Fruit fly (Drosophila melanogaster) whole organism, prepupa: ENCODE results near the gene CG4497.
A peak's percentile ranks its signal among the peaks of the same experiment; 100 is the strongest.

Source experiments
- Blimp-1 ChIP-seq: fragments of 200-800 bp; sonication (Bioruptor generic); optimal IDR thresholded peaks from 3 replicates; lab custom pipeline; 2017; ENCODE audit warnings: missing biosample characterization, missing genetic modification characterization, mild to moderate bottlenecking, moderate library complexity, missing genetic modification reagents
- CG10631 ChIP-seq: fragments of 200-800 bp; sonication (Bioruptor generic); optimal IDR thresholded peaks from 2 replicates; lab custom pipeline; 2016; ENCODE audit warnings: missing biosample characterization, missing genetic modification characterization
- CG11902 ChIP-seq: fragments of 200-800 bp; sonication (Bioruptor generic); optimal IDR thresholded peaks from 3 replicates; lab custom pipeline; 2016; ENCODE audit warnings: missing biosample characterization, missing genetic modification characterization
- CG15336 ChIP-seq: fragments of 200-800 bp; sonication (Bioruptor generic); IDR thresholded peaks from 2 replicates; pipeline ENCODE4 v1.3.6; 2022; ENCODE audit warnings: missing biosample characterization, missing genetic modification characterization
- CG1621 ChIP-seq: fragments of 200-800 bp; sonication (Bioruptor generic); optimal IDR thresholded peaks from 3 replicates; lab custom pipeline; 2018; ENCODE audit warnings: missing biosample characterization, mild to moderate bottlenecking, missing genetic modification characterization
- CG16779 ChIP-seq: fragments of 200-800 bp; sonication (Bioruptor generic); optimal IDR thresholded peaks from 3 replicates; lab custom pipeline; 2017; ENCODE audit warnings: missing biosample characterization, mild to moderate bottlenecking, missing genetic modification characterization
- CG31627 ChIP-seq: fragments of 200-800 bp; sonication (Bioruptor generic); optimal IDR thresholded peaks from 3 replicates; lab custom pipeline; 2016; ENCODE audit warnings: missing biosample characterization, missing genetic modification characterization
- CG32006 ChIP-seq: fragments of 200-800 bp; sonication (Bioruptor generic); optimal IDR thresholded peaks from 3 replicates; lab custom pipeline; 2017; ENCODE audit warnings: missing biosample characterization, mild to moderate bottlenecking, missing genetic modification characterization
- CG34406 ChIP-seq: fragments of 200-800 bp; sonication (Bioruptor generic); optimal IDR thresholded peaks from 3 replicates; lab custom pipeline; 2016; ENCODE audit warnings: missing biosample characterization, missing genetic modification characterization
- CG3919 ChIP-seq: fragments of 200-800 bp; sonication (Bioruptor generic); optimal IDR thresholded peaks from 3 replicates; lab custom pipeline; 2016; ENCODE audit warnings: missing biosample characterization, missing genetic modification characterization
- CG4318 ChIP-seq: fragments of 200-800 bp; sonication (Bioruptor generic); optimal IDR thresholded peaks from 3 replicates; lab custom pipeline; 2017; ENCODE audit warnings: missing biosample characterization, mild to moderate bottlenecking, missing genetic modification characterization
- CG6163 ChIP-seq: fragments of 200-800 bp; sonication (Bioruptor generic); IDR thresholded peaks from 3 replicates; pipeline ENCODE4 v1.3.6; 2022; ENCODE audit warnings: missing biosample characterization, missing genetic modification characterization
- CG6792 ChIP-seq: fragments of 200-800 bp; sonication (Bioruptor generic); optimal IDR thresholded peaks from 3 replicates; lab custom pipeline; 2016; ENCODE audit warnings: missing biosample characterization, missing genetic modification characterization
- CG6808 ChIP-seq: fragments of 200-800 bp; sonication (Bioruptor generic); optimal IDR thresholded peaks from 3 replicates; lab custom pipeline; 2017; ENCODE audit warnings: missing biosample characterization, missing genetic modification characterization, mild to moderate bottlenecking, moderate library complexity, missing genetic modification reagents
- CG6854 ChIP-seq: fragments of 200-800 bp; sonication (Bioruptor generic); optimal IDR thresholded peaks from 2 replicates; lab custom pipeline; 2017; ENCODE audit warnings: missing biosample characterization, mild to moderate bottlenecking, missing genetic modification characterization
- CG7368 ChIP-seq: fragments of 200-800 bp; sonication (Bioruptor generic); optimal IDR thresholded peaks from 3 replicates; lab custom pipeline; 2016; ENCODE audit warnings: missing biosample characterization, missing genetic modification characterization
- CG8632 ChIP-seq: fragments of 200-800 bp; sonication (Bioruptor generic); optimal IDR thresholded peaks from 3 replicates; lab custom pipeline; 2016; ENCODE audit warnings: missing biosample characterization, missing genetic modification characterization
- CG9139 ChIP-seq: fragments of 200-800 bp; sonication (Bioruptor generic); optimal IDR thresholded peaks from 3 replicates; lab custom pipeline; 2017; ENCODE audit warnings: missing biosample characterization, mild to moderate bottlenecking, missing genetic modification characterization
- Eip75B ChIP-seq: fragments of 200-800 bp; sonication (Bioruptor generic); optimal IDR thresholded peaks from 3 replicates; lab custom pipeline; 2016; ENCODE audit warnings: missing biosample characterization, missing genetic modification characterization
- Eip78C ChIP-seq: fragments of 200-800 bp; sonication (Bioruptor generic); peaks from one replicate; lab custom pipeline; 2016; ENCODE audit warnings: missing biosample characterization, missing genetic modification characterization
- Ets96B ChIP-seq: fragments of 200-800 bp; optimal IDR thresholded peaks from 2 replicates; lab custom pipeline; 2019; ENCODE audit warnings: missing biosample characterization, mild to moderate bottlenecking, missing genetic modification characterization, moderate library complexity
- Hr38 ChIP-seq: sonication (Bioruptor generic); optimal IDR thresholded peaks from 2 replicates; lab custom pipeline; 2016; ENCODE audit warnings: missing biosample characterization, missing genetic modification characterization
- Hr39 ChIP-seq: fragments of 200-800 bp; sonication (Bioruptor generic); optimal IDR thresholded peaks from 2 replicates; lab custom pipeline; 2016; ENCODE audit warnings: missing biosample characterization, missing genetic modification characterization
- Hr4 ChIP-seq: fragments of 200-800 bp; sonication (Bioruptor generic); optimal IDR thresholded peaks from 3 replicates; lab custom pipeline; 2016; ENCODE audit warnings: missing biosample characterization, missing genetic modification characterization
- Lpt ChIP-seq: fragments of 200-800 bp; sonication (Bioruptor generic); optimal IDR thresholded peaks from 3 replicates; lab custom pipeline; 2016; ENCODE audit warnings: missing biosample characterization, missing genetic modification characterization
- OdsH ChIP-seq: fragments of 200-800 bp; sonication (Bioruptor generic); optimal IDR thresholded peaks from 3 replicates; lab custom pipeline; 2016; ENCODE audit warnings: missing biosample characterization, missing genetic modification characterization
- Smox ChIP-seq: fragments of 200-800 bp; sonication (Bioruptor generic); optimal IDR thresholded peaks from 3 replicates; lab custom pipeline; 2016; ENCODE audit warnings: missing biosample characterization, missing genetic modification characterization
- Sox102F ChIP-seq: fragments of 200-800 bp; sonication (Bioruptor generic); optimal IDR thresholded peaks from 2 replicates; lab custom pipeline; 2016; ENCODE audit warnings: missing biosample characterization, mild to moderate bottlenecking, missing genetic modification characterization
- Sox14 ChIP-seq: fragments of 200-800 bp; sonication (Bioruptor generic); optimal IDR thresholded peaks from 3 replicates; lab custom pipeline; 2016; ENCODE audit warnings: missing biosample characterization, missing genetic modification characterization
- Sox15 ChIP-seq: fragments of 200-800 bp; sonication (Bioruptor generic); optimal IDR thresholded peaks from 3 replicates; lab custom pipeline; 2016; ENCODE audit warnings: missing biosample characterization, missing genetic modification characterization
- acj6 ChIP-seq: fragments of 200-800 bp; sonication (Bioruptor generic); optimal IDR thresholded peaks from 3 replicates; lab custom pipeline; 2016; ENCODE audit warnings: missing biosample characterization, missing genetic modification characterization
- cyc ChIP-seq: fragments of 200-800 bp; sonication (Bioruptor generic); optimal IDR thresholded peaks from 3 replicates; lab custom pipeline; 2016; ENCODE audit warnings: missing biosample characterization, missing genetic modification characterization
- dac ChIP-seq: fragments of 200-800 bp; sonication (Bioruptor generic); optimal IDR thresholded peaks from 2 replicates; lab custom pipeline; 2017; ENCODE audit warnings: missing biosample characterization, mild to moderate bottlenecking, missing genetic modification characterization
- dsx ChIP-seq: fragments of 200-800 bp; optimal IDR thresholded peaks from 3 replicates; lab custom pipeline; 2019; ENCODE audit warnings: missing biosample characterization, mild to moderate bottlenecking, missing genetic modification characterization, moderate library complexity; ENCODE audit not compliant: poor library complexity, severe bottlenecking
- eg ChIP-seq: fragments of 200-800 bp; sonication (Bioruptor generic); IDR thresholded peaks from 3 replicates; pipeline ENCODE4 v1.3.6; 2022; ENCODE audit warnings: missing biosample characterization, missing genetic modification characterization
- esn ChIP-seq: fragments of 200-800 bp; sonication (Bioruptor generic); optimal IDR thresholded peaks from 2 replicates; lab custom pipeline; 2016; ENCODE audit warnings: missing biosample characterization, mild to moderate bottlenecking, missing genetic modification characterization, moderate library complexity
- fkh ChIP-seq: fragments of 200-800 bp; sonication (Bioruptor generic); optimal IDR thresholded peaks from 3 replicates; lab custom pipeline; 2017; ENCODE audit warnings: missing biosample characterization, mild to moderate bottlenecking, missing genetic modification characterization, moderate library complexity
- salr ChIP-seq, 2 experiments: fragments of 200-800 bp; sonication (Bioruptor generic); optimal IDR thresholded peaks; 3 replicates each; lab custom pipeline; 2016 to 2018; ENCODE audit warnings: missing biosample characterization in 2 of 2, missing genetic modification characterization in 2 of 2, mild to moderate bottlenecking in 1 of 2
- spab ChIP-seq: fragments of 200-800 bp; sonication (Bioruptor generic); optimal IDR thresholded peaks from 2 replicates; lab custom pipeline; 2017; ENCODE audit warnings: missing biosample characterization, mild to moderate bottlenecking, missing genetic modification characterization, missing genetic modification reagents
- ss ChIP-seq, 2 experiments: fragments of 200-800 bp; sonication (Bioruptor generic); optimal IDR thresholded peaks; 2 replicates in 1 of 2; 3 replicates in 1 of 2; lab custom pipeline; 2017 to 2018; ENCODE audit warnings: mild to moderate bottlenecking in 2 of 2, missing biosample characterization in 2 of 2, missing genetic modification characterization in 2 of 2, moderate library complexity in 1 of 2
- svp ChIP-seq: fragments of 200-800 bp; sonication (Bioruptor generic); peaks from one replicate; lab custom pipeline; 2016; ENCODE audit warnings: missing biosample characterization, missing genetic modification characterization
- topi ChIP-seq: fragments of 200-800 bp; sonication (Bioruptor generic); optimal IDR thresholded peaks from 3 replicates; lab custom pipeline; 2016; ENCODE audit warnings: missing biosample characterization, missing genetic modification characterization
- vri ChIP-seq: fragments of 200-800 bp; sonication (Bioruptor generic); optimal IDR thresholded peaks from 3 replicates; lab custom pipeline; 2016; ENCODE audit warnings: missing biosample characterization, mild to moderate bottlenecking, missing genetic modification characterization

Gene CG4497

dm6 chr2L:7179276-7179675, 15.1 kb downstream of the CG4497 start (continued):
- TF ChIP-seq CG4318 (GFP tag; lab: Kevin White, UChicago) (no peak), CG6854 (GFP tag; lab: Kevin White, UChicago) (no peak), eg (no peak)

- TF ChIP-seq Smox (GFP tag; lab: Kevin White, UChicago) (peak; percentile 19), topi (peak; percentile 62), Hr4 (GFP tag; lab: Kevin White, UChicago) (peak; percentile 33), spab (GFP tag; lab: Kevin White, UChicago) (no peak), Eip75B (GFP tag; lab: Kevin White, UChicago) (peak; percentile 12), esn (GFP tag; lab: Kevin White, UChicago) (no peak), CG34406 (GFP tag; lab: Kevin White, UChicago) (peak; percentile 39), CG1621 (peak; percentile 51), CG32006 (GFP tag; lab: Kevin White, UChicago) (peak; percentile 26), cyc (GFP tag; lab: Kevin White, UChicago) (peak; percentile 66), Eip78C (GFP tag; lab: Kevin White, UChicago) (peak; percentile 84), OdsH (no peak), Hr39 (GFP tag; lab: Kevin White, UChicago) (peak; percentile 20), CG6163 (peak; percentile 83), CG6792 (GFP tag; lab: Kevin White, UChicago) (peak; percentile 49), Sox102F (peak; percentile 22), CG11902 (GFP tag; lab: Kevin White, UChicago) (peak; percentile 15), salr (GFP tag; optimal IDR thresholded peaks at IDR 0.05; lab: Kevin White, UChicago) (no peak), ss (GFP tag; optimal IDR thresholded peaks at IDR 0.05; lab: Kevin White, UChicago) (peak; percentile 33 to 76), CG6808 (no peak), Lpt (GFP tag; lab: Kevin White, UChicago) (no peak), Sox15 (GFP tag; lab: Kevin White, UChicago) (no peak), CG3919 (peak; percentile 75), acj6 (GFP tag; lab: Kevin White, UChicago) (peak; percentile 63), Ets96B (tag; lab: Kevin White, UChicago) (peak; percentile 6), CG31627 (GFP tag; lab: Kevin White, UChicago) (peak; percentile 55), svp (GFP tag; lab: Kevin White, UChicago) (no peak), dsx (peak; percentile 53), CG8632 (peak; percentile 37), CG9139 (GFP tag; lab: Kevin White, UChicago) (peak; percentile 36), dac (GFP tag; lab: Kevin White, UChicago) (no peak), CG16779 (no peak)
Observed at dm6 chr2L:7175786-7176185, 18.6 kb downstream of the CG4497 start.

dm6 chr2L:7174351-7174750, 20.0 kb downstream of the CG4497 start:
- TF ChIP-seq Sox14 (GFP tag; lab: Kevin White, UChicago) (no peak), Hr38 (GFP tag; lab: Kevin White, UChicago) (no peak), Blimp-1 (no peak), CG7368 (GFP tag; lab: Kevin White, UChicago) (no peak), svp (GFP tag; lab: Kevin White, UChicago) (peak; percentile 59), Eip78C (GFP tag; lab: Kevin White, UChicago) (no peak), topi (no peak), CG6163 (0 out of 3 replicates have a peak, but pooled peaks have one; percentile 13), fkh (no peak), ss (GFP tag; optimal IDR thresholded peaks at IDR 0.05; lab: Kevin White, UChicago) (peak in 1 of 2 experiments; percentile 27), Lpt (GFP tag; lab: Kevin White, UChicago) (no peak), CG4318 (GFP tag; lab: Kevin White, UChicago) (no peak), spab (GFP tag; lab: Kevin White, UChicago) (no peak), vri (GFP tag; lab: Kevin White, UChicago) (no peak), CG15336 (no peak), CG6854 (GFP tag; lab: Kevin White, UChicago) (no peak), dsx (peak; percentile 22), Eip75B (GFP tag; lab: Kevin White, UChicago) (no peak), CG10631 (GFP tag; lab: Kevin White, UChicago) (no peak)
